Worm (Caenorhabditis elegans) whole organism, early embryonic: ENCODE measurements around the gene nlp-57.

Experiments used
- B0310.2 ChIP-seq: sonication (generic microtip); optimal IDR thresholded peaks from 2 replicates; lab custom pipeline; 2016; ENCODE audit warnings: mild to moderate bottlenecking, missing genetic modification characterization, missing compliant biosample characterization
- F13C5.2 ChIP-seq: sonication (generic microtip); optimal IDR thresholded peaks from 2 replicates; lab custom pipeline; 2017; ENCODE audit warnings: mild to moderate bottlenecking, missing genetic modification characterization, inconsistent platforms, missing compliant biosample characterization
- aly-1 ChIP-seq: sonication (generic microtip); optimal IDR thresholded peaks from 2 replicates; lab custom pipeline; 2016; ENCODE audit warnings: missing genetic modification characterization, missing compliant biosample characterization
- ama-1 ChIP-seq: fragments of 150-350 bp; optimal IDR thresholded peaks from 2 replicates; lab custom pipeline; 2014
- ceh-13 ChIP-seq: fragments of 200-800 bp; sonication (Bioruptor generic); optimal IDR thresholded peaks from 2 replicates; lab custom pipeline; 2018; ENCODE audit warnings: mild to moderate bottlenecking, missing genetic modification characterization, missing compliant biosample characterization
- ets-7 ChIP-seq: sonication (generic microtip); optimal IDR thresholded peaks from 2 replicates; lab custom pipeline; 2016; ENCODE audit warnings: missing genotype, missing genetic modification characterization, missing compliant biosample characterization
- hmg-4 ChIP-seq: fragments of 200-800 bp; sonication (Bioruptor generic); optimal IDR thresholded peaks from 2 replicates; lab custom pipeline; 2018; ENCODE audit warnings: mild to moderate bottlenecking, missing genetic modification characterization, missing compliant biosample characterization
- hnd-1 ChIP-seq: sonication (generic microtip); optimal IDR thresholded peaks from 2 replicates; lab custom pipeline; 2016; ENCODE audit warnings: missing genetic modification characterization, missing compliant biosample characterization
- pes-1 ChIP-seq: fragments of 200-800 bp; sonication (Bioruptor generic); IDR thresholded peaks from 2 replicates; pipeline ENCODE4 v1.3.6; 2022; ENCODE audit warnings: missing genetic modification reagents, missing genetic modification characterization, missing compliant biosample characterization
- scrt-1 ChIP-seq: fragments of 200-800 bp; sonication (Bioruptor generic); IDR thresholded peaks from 2 replicates; pipeline ENCODE4 v1.3.6; 2022; ENCODE audit warnings: missing genetic modification characterization, missing compliant biosample characterization
- sea-1 ChIP-seq: fragments of 200-800 bp; sonication (Bioruptor generic); conservative IDR thresholded peaks from 2 replicates; pipeline ENCODE4 v1.3.6; 2022; ENCODE audit warnings: missing genetic modification characterization, missing compliant biosample characterization
- tbx-11 ChIP-seq: fragments of 200-800 bp; sonication (Bioruptor generic); IDR thresholded peaks from 2 replicates; pipeline ENCODE4 v1.3.6; 2022; ENCODE audit warnings: missing genetic modification characterization, missing compliant biosample characterization
- tbx-37 ChIP-seq: fragments of 200-800 bp; sonication (Bioruptor generic); conservative IDR thresholded peaks from 2 replicates; pipeline ENCODE4 v1.3.6; 2022; ENCODE audit warnings: missing genetic modification reagents, missing genetic modification characterization, missing compliant biosample characterization
- tra-4 ChIP-seq: sonication (generic microtip); optimal IDR thresholded peaks from 2 replicates; lab custom pipeline; 2017; ENCODE audit warnings: missing genetic modification characterization, missing compliant biosample characterization

ce11 chrX:11270882-11271281, 46.0 kb upstream of the nlp-57 start, which contains the start of gene ifa-1:
- TF ChIP-seq tbx-11 (GFP tag; lab: Robert Waterston, UW) (no peak), hnd-1 (tag; lab: Kevin White, UChicago) (no peak), tbx-37 (GFP tag; lab: Robert Waterston, UW) (no peak), pes-1 (no peak), aly-1 (no peak), ama-1 (lab: Kevin White, UChicago) (no peak), F13C5.2 (no peak), tra-4 (no peak), hmg-4 (GFP tag; lab: Kevin White, UChicago) (no peak), sea-1 (GFP tag; lab: Robert Waterston, UW) (no peak), B0310.2 (no peak), scrt-1 (no peak), ceh-13 (no peak), ets-7 (tag; lab: Kevin White, UChicago) (no peak)
